Worm (Caenorhabditis elegans) whole organism, dauer: ENCODE measurements around the gene C10C6.13.

Source experiments
- unc-62 ChIP-seq: sonication (generic microtip); optimal IDR thresholded peaks from 2 replicates; lab custom pipeline; 2017; ENCODE audit warnings: missing biosample characterization, missing genetic modification reagents, missing genetic modification characterization

Gene C10C6.13

ce11 chrIV:11475080-11475479, 5.5 kb upstream of the C10C6.13 start:
- TF ChIP-seq unc-62 (GFP tag; lab: Kevin White, UChicago) = no peak

- no peak for TF ChIP-seq unc-62 (GFP tag; lab: Kevin White, UChicago)
Observed at ce11 chrIV:11474067-11474466, 4.5 kb upstream of the C10C6.13 start.

ce11 chrIV:11472023-11472422, 2.5 kb upstream of the C10C6.13 start:
- TF ChIP-seq unc-62 (GFP tag; lab: Kevin White, UChicago) = no peak

ce11 chrIV:11467413-11467812, 2.1 kb downstream of the C10C6.13 start, which contains the start of gene C10C6.7:
C10C6.7 (minus strand) TSS chrIV:11467513.
- no peak for TF ChIP-seq unc-62 (GFP tag; lab: Kevin White, UChicago)

ce11 chrIV:11465125-11465524, 4.4 kb downstream of the C10C6.13 start, which contains the start of gene C10C6.3:
C10C6.3 (minus strand) TSS chrIV:11465225.
- TF ChIP-seq unc-62 (GFP tag; lab: Kevin White, UChicago) = no peak

ce11 chrIV:11461335-11461734, 8.2 kb downstream of the C10C6.13 start:
- TF ChIP-seq unc-62 (GFP tag; lab: Kevin White, UChicago) = no peak

- no peak for TF ChIP-seq unc-62 (GFP tag; lab: Kevin White, UChicago)
Observed at ce11 chrIV:11459684-11460083, 9.9 kb downstream of the C10C6.13 start, which contains the start of gene npr-3. npr-3 (plus strand) TSS chrIV:11459984.

- no peak for TF ChIP-seq unc-62 (GFP tag; lab: Kevin White, UChicago)
Observed at ce11 chrIV:11458700-11459263, 10.8 kb downstream of the C10C6.13 start.

- TF ChIP-seq unc-62 (GFP tag; lab: Kevin White, UChicago) = no peak
Observed at ce11 chrIV:11455824-11456223, 13.7 kb downstream of the C10C6.13 start.

- no peak for TF ChIP-seq unc-62 (GFP tag; lab: Kevin White, UChicago)
Observed at ce11 chrIV:11452928-11453327, 16.6 kb downstream of the C10C6.13 start.

ce11 chrIV:11438255-11438654, 31.3 kb downstream of the C10C6.13 start:
- no peak for TF ChIP-seq unc-62 (GFP tag; lab: Kevin White, UChicago)

- no peak for TF ChIP-seq unc-62 (GFP tag; lab: Kevin White, UChicago)
Observed at ce11 chrIV:11435761-11436160, 33.8 kb downstream of the C10C6.13 start.

ce11 chrIV:11434575-11434974, 35.0 kb downstream of the C10C6.13 start:
- TF ChIP-seq unc-62 (GFP tag; lab: Kevin White, UChicago) = no peak

- TF ChIP-seq unc-62 (GFP tag; lab: Kevin White, UChicago) = no peak
Observed at ce11 chrIV:11433709-11434108, 35.8 kb downstream of the C10C6.13 start.

- no peak for TF ChIP-seq unc-62 (GFP tag; lab: Kevin White, UChicago)
Observed at ce11 chrIV:11431448-11431847, 38.1 kb downstream of the C10C6.13 start.

ce11 chrIV:11425442-11425841, 44.1 kb downstream of the C10C6.13 start, which contains the start of gene kin-4:
kin-4 (plus strand) TSS chrIV:11425742.
- TF ChIP-seq unc-62 (GFP tag; lab: Kevin White, UChicago) = no peak

ce11 chrIV:11424830-11425229, 44.7 kb downstream of the C10C6.13 start, which contains the start of gene F22B3.8:
F22B3.8 (minus strand) TSS chrIV:11424930.
- no peak for TF ChIP-seq unc-62 (GFP tag; lab: Kevin White, UChicago)
